Fruit fly (Drosophila melanogaster) whole organism, wandering third instar larva: ENCODE measurements around the gene CG45428.
A peak's percentile ranks its signal among the peaks of the same experiment; 100 is the strongest.

Experiments
- Abd-B ChIP-seq: fragments of >200 bp; optimal IDR thresholded peaks from 2 replicates; lab custom pipeline; 2017; ENCODE audit warnings: missing biosample characterization, missing genetic modification characterization
- CG32264 ChIP-seq: fragments of 200-800 bp; sonication (Bioruptor generic); optimal IDR thresholded peaks from 2 replicates; lab custom pipeline; 2016; ENCODE audit warnings: missing biosample characterization, missing genetic modification characterization
- CG9705 ChIP-seq: fragments of 200-800 bp; sonication (Bioruptor generic); optimal IDR thresholded peaks from 2 replicates; lab custom pipeline; 2018; ENCODE audit warnings: missing biosample characterization, mild to moderate bottlenecking, missing genetic modification characterization
- CrebA ChIP-seq: fragments of 200-800 bp; sonication (Bioruptor generic); optimal IDR thresholded peaks from 2 replicates; lab custom pipeline; 2016; ENCODE audit warnings: missing biosample characterization, mild to moderate bottlenecking, missing genetic modification characterization, borderline replicate concordance
- Dfd ChIP-seq: fragments of >200 bp; optimal IDR thresholded peaks from 2 replicates; lab custom pipeline; 2017; ENCODE audit warnings: missing biosample characterization, missing genetic modification characterization
- Dif ChIP-seq: fragments of 200-275, 200-300 bp; sonication (Bioruptor generic); optimal IDR thresholded peaks from 2 replicates; lab custom pipeline; 2018; ENCODE audit warnings: missing biosample characterization, missing genetic modification characterization; ENCODE audit not compliant: partially characterized antibody
- GATAd ChIP-seq: sonication (Bioruptor generic); optimal IDR thresholded peaks from 2 replicates; lab custom pipeline; 2016; ENCODE audit warnings: missing biosample characterization, missing genetic modification characterization
- HLH106 ChIP-seq: fragments of 200-800 bp; optimal IDR thresholded peaks from 3 replicates; lab custom pipeline; 2019; ENCODE audit warnings: missing biosample characterization, mild to moderate bottlenecking, missing genetic modification characterization, moderate library complexity
- Hnf4 ChIP-seq: fragments of 200-800 bp; sonication (Bioruptor generic); optimal IDR thresholded peaks from 2 replicates; lab custom pipeline; 2016; ENCODE audit warnings: missing biosample characterization, mild to moderate bottlenecking, missing genetic modification characterization
- Hr78 ChIP-seq: fragments of >200 bp; optimal IDR thresholded peaks from 2 replicates; lab custom pipeline; 2017; ENCODE audit warnings: missing biosample characterization, missing genetic modification characterization
- Hr83 ChIP-seq: fragments of 200-300 bp; sonication (Bioruptor generic); optimal IDR thresholded peaks from 2 replicates; lab custom pipeline; 2016; ENCODE audit warnings: missing biosample characterization, mild to moderate bottlenecking, missing genetic modification characterization, moderate library complexity; ENCODE audit not compliant: poor library complexity, severe bottlenecking
- Jra ChIP-seq: sonication (Bioruptor generic); optimal IDR thresholded peaks from 2 replicates; lab custom pipeline; 2016; ENCODE audit warnings: missing biosample characterization, missing genetic modification characterization
- Mio ChIP-seq: sonication (Bioruptor generic); optimal IDR thresholded peaks from 2 replicates; lab custom pipeline; 2016; ENCODE audit warnings: missing biosample characterization, missing genetic modification characterization
- Myc ChIP-seq: fragments of >200 bp; optimal IDR thresholded peaks from 2 replicates; lab custom pipeline; 2017
- N ChIP-seq: fragments of >200 bp; optimal IDR thresholded peaks from 2 replicates; lab custom pipeline; 2018; ENCODE audit warnings: missing biosample characterization, missing external identifiers, missing genetic modification characterization
- OdsH ChIP-seq: fragments of 200-800 bp; sonication (Bioruptor generic); optimal IDR thresholded peaks from 2 replicates; lab custom pipeline; 2016; ENCODE audit warnings: missing biosample characterization, mild to moderate bottlenecking, missing genetic modification characterization
- Rel ChIP-seq, 2 experiments: fragments of 200-800 bp; sonication (Bioruptor generic) in 1 of 2; optimal IDR thresholded peaks; 2 replicates in 1 of 2; 3 replicates in 1 of 2; lab custom pipeline; 2016 to 2019; ENCODE audit warnings: mild to moderate bottlenecking in 2 of 2, missing biosample characterization in 2 of 2, missing genetic modification characterization in 2 of 2, moderate library complexity in 1 of 2
- Sp1 ChIP-seq: fragments of 200-800 bp; sonication (Bioruptor generic); optimal IDR thresholded peaks from 3 replicates; lab custom pipeline; 2019; ENCODE audit warnings: missing biosample characterization, mild to moderate bottlenecking, missing genetic modification characterization, moderate library complexity
- Vsx2 ChIP-seq: fragments of 200-300, 225-300 bp; sonication (Bioruptor generic); optimal IDR thresholded peaks from 2 replicates; lab custom pipeline; 2018; ENCODE audit warnings: missing biosample characterization, missing genetic modification characterization; ENCODE audit not compliant: partially characterized antibody
- br ChIP-seq: fragments of 200-800 bp; sonication (Bioruptor generic); optimal IDR thresholded peaks from 2 replicates; lab custom pipeline; 2016; ENCODE audit warnings: missing biosample characterization, missing genetic modification characterization
- brk ChIP-seq: fragments of 200-800 bp; sonication (Bioruptor generic); optimal IDR thresholded peaks from 2 replicates; lab custom pipeline; 2016; ENCODE audit warnings: missing biosample characterization, mild to moderate bottlenecking, missing genetic modification characterization
- dl ChIP-seq, 2 experiments: fragments of 175-275, 200-275 bp in 1 of 2; fragments of 200-275 bp in 1 of 2; sonication (Bioruptor generic); optimal IDR thresholded peaks; lab custom pipeline; 2018; ENCODE audit warnings: mild to moderate bottlenecking in 2 of 2, missing biosample characterization in 2 of 2, missing genetic modification characterization in 2 of 2, moderate library complexity in 2 of 2; ENCODE audit not compliant: partially characterized antibody in 2 of 2, insufficient read depth in 1 of 2
- dmrt93B ChIP-seq: fragments of 200-800 bp; sonication (Bioruptor generic); optimal IDR thresholded peaks from 2 replicates; lab custom pipeline; 2018; ENCODE audit warnings: missing biosample characterization, mild to moderate bottlenecking, missing genetic modification characterization
- dsf ChIP-seq: sonication (Bioruptor generic); optimal IDR thresholded peaks from 2 replicates; lab custom pipeline; 2016; ENCODE audit warnings: missing biosample characterization, missing genetic modification characterization, borderline replicate concordance
- ey ChIP-seq: fragments of 200-800 bp; sonication (Bioruptor generic); optimal IDR thresholded peaks from 2 replicates; lab custom pipeline; 2016; ENCODE audit warnings: missing biosample characterization, missing genetic modification characterization
- foxo ChIP-seq, 2 experiments: fragments of 200-800 bp; sonication (Bioruptor generic); optimal IDR thresholded peaks; 2 replicates in 1 of 2; 3 replicates in 1 of 2; lab custom pipeline; 2016 to 2017; ENCODE audit warnings: missing biosample characterization in 2 of 2, missing genetic modification characterization in 2 of 2
- fru ChIP-seq: fragments of 200-800 bp; sonication (Bioruptor generic); optimal IDR thresholded peaks from 3 replicates; lab custom pipeline; 2016; ENCODE audit warnings: missing biosample characterization, mild to moderate bottlenecking, missing genetic modification characterization
- h ChIP-seq: fragments of 200-800 bp; sonication (Bioruptor generic); optimal IDR thresholded peaks from 3 replicates; lab custom pipeline; 2016; ENCODE audit warnings: missing biosample characterization, mild to moderate bottlenecking, missing genetic modification characterization
- jim ChIP-seq: fragments of 175-275, 200-325 bp; sonication (Bioruptor generic); optimal IDR thresholded peaks from 2 replicates; lab custom pipeline; 2016; ENCODE audit warnings: missing biosample characterization, mild to moderate bottlenecking, missing genetic modification characterization
- lola ChIP-seq: fragments of >200 bp; optimal IDR thresholded peaks from 2 replicates; lab custom pipeline; 2017; ENCODE audit warnings: missing biosample characterization, missing genetic modification characterization
- pan ChIP-seq: fragments of >200 bp; optimal IDR thresholded peaks from 2 replicates; lab custom pipeline; 2017
- psq ChIP-seq: fragments of 200-800 bp; sonication (Bioruptor generic); optimal IDR thresholded peaks from 3 replicates; lab custom pipeline; 2017; ENCODE audit warnings: missing biosample characterization, mild to moderate bottlenecking, missing genetic modification characterization, moderate library complexity
- rgr ChIP-seq: fragments of 200-800 bp; sonication (Bioruptor generic); optimal IDR thresholded peaks from 3 replicates; lab custom pipeline; 2016; ENCODE audit warnings: missing biosample characterization, mild to moderate bottlenecking, missing genetic modification characterization
- sage ChIP-seq: fragments of 200-800 bp; sonication (Bioruptor generic); optimal IDR thresholded peaks from 2 replicates; lab custom pipeline; 2016; ENCODE audit warnings: missing biosample characterization, mild to moderate bottlenecking, missing genetic modification characterization
- sv ChIP-seq: fragments of 200-800 bp; sonication (Bioruptor generic); optimal IDR thresholded peaks from 3 replicates; lab custom pipeline; 2016; ENCODE audit warnings: missing biosample characterization, missing genetic modification characterization
- tai ChIP-seq: sonication (Bioruptor generic); optimal IDR thresholded peaks from 2 replicates; lab custom pipeline; 2016; ENCODE audit warnings: missing biosample characterization, missing genetic modification characterization
- usp ChIP-seq: fragments of >200 bp; optimal IDR thresholded peaks from 2 replicates; lab custom pipeline; 2017; ENCODE audit warnings: missing biosample characterization, missing genetic modification characterization
- woc ChIP-seq: sonication (Bioruptor generic); optimal IDR thresholded peaks from 2 replicates; lab custom pipeline; 2016; ENCODE audit warnings: missing biosample characterization, mild to moderate bottlenecking, missing genetic modification characterization

Gene CG45428

dm6 chr3L:22823230-22823629 lies 13.6 kb downstream of the CG45428 start:
- TF ChIP-seq HLH106 (tag; lab: Kevin White, UChicago) (no peak), Hr83 (GFP tag; lab: Kevin White, UChicago) (no peak), pan (lab: Kevin White, UChicago) (no peak), CrebA (GFP tag; lab: Kevin White, UChicago) (no peak), Abd-B (GFP tag; lab: Kevin White, UChicago) (no peak), N (peak; percentile 5), Dfd (GFP tag; lab: Kevin White, UChicago) (no peak), sage (GFP tag; lab: Kevin White, UChicago) (no peak), psq (peak; percentile 68), CG9705 (GFP tag; lab: Kevin White, UChicago) (no peak), br (GFP tag; lab: Kevin White, UChicago) (no peak), jim (GFP tag; lab: Kevin White, UChicago) (peak; percentile 83), Dif (GFP tag; lab: Kevin White, UChicago) (peak; percentile 28), Jra (GFP tag; lab: Kevin White, UChicago) (no peak), Rel (GFP tag; optimal IDR thresholded peaks at IDR 0.05; lab: Kevin White, UChicago) (peak; percentile 32), Rel (tag; optimal IDR thresholded peaks at IDR 0.05; lab: Kevin White, UChicago) (no peak), woc (GFP tag; lab: Kevin White, UChicago) (no peak), foxo (GFP tag; optimal IDR thresholded peaks at IDR 0.05; lab: Kevin White, UChicago) (peak in 1 of 2 experiments; percentile 48), usp (GFP tag; lab: Kevin White, UChicago) (no peak), Hnf4 (GFP tag; lab: Kevin White, UChicago) (no peak), GATAd (no peak), ey (GFP tag; lab: Kevin White, UChicago) (no peak), Vsx2 (GFP tag; lab: Kevin White, UChicago) (peak; percentile 8), dl (GFP tag; optimal IDR thresholded peaks at IDR 0.05; lab: Kevin White, UChicago; ENCODE audit: insufficient read depth in 1 of 2, partially characterized antibody in 2 of 2) (peak in 1 of 2 experiments; percentile 33), dmrt93B (GFP tag; lab: Kevin White, UChicago) (no peak), OdsH (GFP tag; lab: Kevin White, UChicago) (no peak)

DNA sequence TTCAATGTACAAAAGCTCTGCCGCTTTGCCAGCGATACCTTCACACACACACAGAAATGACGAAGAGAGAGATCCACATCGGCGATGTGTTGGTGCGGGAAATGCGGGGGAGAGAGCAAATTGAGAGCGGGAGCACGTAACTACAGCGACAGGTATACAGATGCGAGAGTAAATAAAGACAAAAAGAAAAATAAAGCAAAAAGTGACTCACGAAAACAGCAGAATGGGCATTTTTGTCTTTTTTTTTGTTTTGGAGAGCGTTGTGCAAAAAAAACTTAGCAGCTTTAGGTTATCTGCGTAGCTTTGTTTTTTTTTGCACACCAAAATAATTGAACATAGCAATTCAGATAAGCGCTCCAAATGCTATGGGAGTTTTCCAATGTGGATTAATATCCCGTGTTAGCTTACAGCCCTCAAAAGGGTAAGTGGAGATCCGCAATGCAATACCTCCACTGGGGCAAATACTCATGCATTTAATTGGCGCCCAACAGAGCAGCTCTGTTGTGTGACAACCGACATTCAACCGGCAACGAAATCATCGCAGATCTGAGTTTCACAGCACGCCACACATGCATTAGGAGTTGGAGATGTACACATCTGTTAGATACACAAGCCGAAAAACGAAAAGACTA lies 14.2 kb downstream of the CG45428 start:
- TF ChIP-seq tai (GFP tag; lab: Kevin White, UChicago) (no peak), Mio (peak; percentile 19), Dfd (GFP tag; lab: Kevin White, UChicago) (no peak), jim (GFP tag; lab: Kevin White, UChicago) (peak; percentile 100), psq (peak; percentile 39), Abd-B (GFP tag; lab: Kevin White, UChicago) (no peak), ey (GFP tag; lab: Kevin White, UChicago) (no peak), foxo (GFP tag; optimal IDR thresholded peaks at IDR 0.05; lab: Kevin White, UChicago) (peak; percentile 21 to 94), sv (GFP tag; lab: Kevin White, UChicago) (no peak), CG32264 (GFP tag; lab: Kevin White, UChicago) (peak; percentile 65), Sp1 (GFP tag; lab: Kevin White, UChicago) (peak; percentile 99), HLH106 (tag; lab: Kevin White, UChicago) (peak; percentile 60), brk (GFP tag; lab: Kevin White, UChicago) (peak; percentile 65), dl (GFP tag; optimal IDR thresholded peaks at IDR 0.05; lab: Kevin White, UChicago; ENCODE audit: insufficient read depth in 1 of 2, partially characterized antibody in 2 of 2) (peak; percentile 90 to 96), woc (GFP tag; lab: Kevin White, UChicago) (no peak), N (no peak), h (GFP tag; lab: Kevin White, UChicago) (peak; percentile 80), fru (GFP tag; lab: Kevin White, UChicago) (peak; percentile 57), lola (GFP tag; lab: Kevin White, UChicago) (no peak), Vsx2 (GFP tag; lab: Kevin White, UChicago) (peak; percentile 89), dsf (GFP tag; lab: Kevin White, UChicago) (no peak), Hr83 (GFP tag; lab: Kevin White, UChicago) (peak; percentile 82), br (GFP tag; lab: Kevin White, UChicago) (peak; percentile 81), sage (GFP tag; lab: Kevin White, UChicago) (peak; percentile 88), usp (GFP tag; lab: Kevin White, UChicago) (no peak), CrebA (GFP tag; lab: Kevin White, UChicago) (peak; percentile 98), Rel (GFP tag; optimal IDR thresholded peaks at IDR 0.05; lab: Kevin White, UChicago) (peak; percentile 99), Rel (tag; optimal IDR thresholded peaks at IDR 0.05; lab: Kevin White, UChicago) (peak; percentile 79), Jra (GFP tag; lab: Kevin White, UChicago) (peak; percentile 86), Dif (GFP tag; lab: Kevin White, UChicago) (peak; percentile 98), Hnf4 (GFP tag; lab: Kevin White, UChicago) (peak; percentile 87), Myc (lab: Kevin White, UChicago) (no peak), pan (lab: Kevin White, UChicago) (no peak), Hr78 (GFP tag; lab: Kevin White, UChicago) (no peak), GATAd (no peak), OdsH (GFP tag; lab: Kevin White, UChicago) (peak; percentile 65), CG9705 (GFP tag; lab: Kevin White, UChicago) (peak; percentile 83), rgr (GFP tag; lab: Kevin White, UChicago) (peak; percentile 62), dmrt93B (GFP tag; lab: Kevin White, UChicago) (peak; percentile 59)
